Fruit fly (Drosophila melanogaster) whole organism, embryonic: ENCODE results near the gene Ccdc58.

Experiments
- ATbp ChIP-seq: fragments of 200-800 bp; sonication (Bioruptor generic); optimal IDR thresholded peaks from 2 replicates; lab custom pipeline; 2017; ENCODE audit warnings: missing biosample characterization, mild to moderate bottlenecking, missing genetic modification characterization, missing genetic modification reagents
- Ada2b ChIP-seq: fragments of 200-800 bp; sonication (Bioruptor generic); IDR thresholded peaks from 2 replicates; pipeline ENCODE4 v1.3.6; 2022; ENCODE audit warnings: missing biosample characterization, missing genetic modification characterization
- Atf3 ChIP-seq: fragments of 200-800 bp; sonication (Bioruptor generic); optimal IDR thresholded peaks from 3 replicates; lab custom pipeline; 2016; ENCODE audit warnings: missing biosample characterization, missing genetic modification characterization
- CG10431 ChIP-seq: fragments of 200-800 bp; sonication (Bioruptor generic); optimal IDR thresholded peaks from 3 replicates; lab custom pipeline; 2018; ENCODE audit warnings: missing biosample characterization, mild to moderate bottlenecking, missing genetic modification characterization
- CG12155 ChIP-seq: fragments of 200-800 bp; sonication (Bioruptor generic); optimal IDR thresholded peaks from 3 replicates; lab custom pipeline; 2016; ENCODE audit warnings: missing biosample characterization, missing genetic modification characterization
- CG13775 ChIP-seq: fragments of 200-800 bp; sonication (Bioruptor generic); optimal IDR thresholded peaks from 3 replicates; lab custom pipeline; 2017; ENCODE audit warnings: missing biosample characterization, mild to moderate bottlenecking, missing genetic modification characterization
- CG13894 ChIP-seq: fragments of 200-800 bp; sonication (Bioruptor generic); optimal IDR thresholded peaks from 3 replicates; lab custom pipeline; 2018; ENCODE audit warnings: missing biosample characterization, mild to moderate bottlenecking, missing genetic modification characterization, moderate library complexity
- CG14014 ChIP-seq: fragments of 200-800 bp; sonication (Bioruptor generic); IDR thresholded peaks from 2 replicates; pipeline ENCODE4 v1.3.6; 2022; ENCODE audit warnings: missing biosample characterization, missing genetic modification characterization
- CG17912 ChIP-seq: fragments of 200-800 bp; sonication (Bioruptor generic); optimal IDR thresholded peaks from 2 replicates; lab custom pipeline; 2018; ENCODE audit warnings: missing biosample characterization, mild to moderate bottlenecking, missing genetic modification characterization
- CG2120 ChIP-seq: fragments of 200-800 bp; sonication (Bioruptor generic); optimal IDR thresholded peaks from 3 replicates; lab custom pipeline; 2016; ENCODE audit warnings: missing biosample characterization, missing genetic modification characterization
- CG30403 ChIP-seq: fragments of 200-800 bp; sonication (Bioruptor generic); optimal IDR thresholded peaks from 3 replicates; lab custom pipeline; 2016; ENCODE audit warnings: missing biosample characterization, missing genetic modification characterization
- CG3281 ChIP-seq: fragments of 200-800 bp; sonication (Bioruptor generic); optimal IDR thresholded peaks from 3 replicates; lab custom pipeline; 2017; ENCODE audit warnings: missing biosample characterization, mild to moderate bottlenecking, missing genetic modification characterization
- CG34224 ChIP-seq: fragments of 200-800 bp; sonication (Bioruptor generic); IDR thresholded peaks from 3 replicates; pipeline ENCODE4 v1.3.6; 2022; ENCODE audit warnings: missing biosample characterization, missing genetic modification characterization; ENCODE audit not compliant: partially characterized antibody
- CG5953 ChIP-seq: fragments of 200-800 bp; sonication (Bioruptor generic); IDR thresholded peaks from 2 replicates; pipeline ENCODE4 v1.3.6; 2022; ENCODE audit warnings: missing biosample characterization, missing genetic modification characterization
- CG6254 ChIP-seq: fragments of 200-800 bp; sonication (Bioruptor generic); optimal IDR thresholded peaks from 3 replicates; lab custom pipeline; 2017; ENCODE audit warnings: mild to moderate bottlenecking, missing biosample characterization, missing genetic modification reagents, missing genetic modification characterization
- CG7987 ChIP-seq: fragments of 200-800 bp; sonication (Bioruptor generic); optimal IDR thresholded peaks from 2 replicates; lab custom pipeline; 2018; ENCODE audit warnings: missing biosample characterization, mild to moderate bottlenecking, missing genetic modification characterization, moderate library complexity
- CG9609 ChIP-seq: fragments of 200-800 bp; sonication (Bioruptor generic); optimal IDR thresholded peaks from 3 replicates; lab custom pipeline; 2016; ENCODE audit warnings: missing biosample characterization, missing genetic modification characterization
- Dbx ChIP-seq: fragments of 200-800 bp; sonication (Bioruptor generic); IDR thresholded peaks from 3 replicates; pipeline ENCODE4 v1.3.6; 2022; ENCODE audit warnings: missing biosample characterization, missing genetic modification characterization
- Dip2 ChIP-seq: fragments of 200-800 bp; sonication (Bioruptor generic); IDR thresholded peaks from 2 replicates; pipeline ENCODE4 v1.3.6; 2022; ENCODE audit warnings: missing biosample characterization, missing genetic modification characterization
- MESR4 ChIP-seq: fragments of 200-800 bp; sonication (Bioruptor generic); optimal IDR thresholded peaks from 2 replicates; lab custom pipeline; 2018; ENCODE audit warnings: missing biosample characterization, mild to moderate bottlenecking, missing genetic modification characterization, moderate library complexity
- PHDP ChIP-seq: fragments of 200-800 bp; sonication (Bioruptor generic); optimal IDR thresholded peaks from 3 replicates; lab custom pipeline; 2018; ENCODE audit warnings: missing biosample characterization, mild to moderate bottlenecking, missing genetic modification characterization, moderate library complexity
- Scr ChIP-seq: fragments of 200-800 bp; sonication (Bioruptor generic); IDR thresholded peaks from 2 replicates; pipeline ENCODE4 v1.3.6; 2022; ENCODE audit warnings: missing biosample characterization, missing genetic modification characterization; ENCODE audit not compliant: partially characterized antibody
- Six4 ChIP-seq: fragments of 200-800 bp; sonication (Bioruptor generic); optimal IDR thresholded peaks from 2 replicates; lab custom pipeline; 2016; ENCODE audit warnings: missing biosample characterization, missing genetic modification characterization
- Sox102F ChIP-seq: fragments of 200-800 bp; sonication (Bioruptor generic); optimal IDR thresholded peaks from 2 replicates; lab custom pipeline; 2018; ENCODE audit warnings: missing biosample characterization, mild to moderate bottlenecking, missing genetic modification characterization, moderate library complexity
- Sry-β ChIP-seq: fragments of 200-800 bp; sonication (Bioruptor generic); optimal IDR thresholded peaks from 2 replicates; lab custom pipeline; 2018; ENCODE audit warnings: missing biosample characterization, mild to moderate bottlenecking, missing genetic modification characterization, moderate library complexity
- Tbp ChIP-seq: fragments of >200 bp; optimal IDR thresholded peaks from 2 replicates; lab custom pipeline; 2018; ENCODE audit warnings: missing biosample characterization, missing genetic modification characterization
- abd-A ChIP-seq: fragments of 200-800 bp; sonication (Bioruptor generic); optimal IDR thresholded peaks from 3 replicates; lab custom pipeline; 2019; ENCODE audit warnings: missing biosample characterization, mild to moderate bottlenecking, missing genetic modification characterization, moderate library complexity
- bowl ChIP-seq: fragments of 200-800 bp; sonication (Bioruptor generic); IDR thresholded peaks from 2 replicates; pipeline ENCODE4 v1.3.6; 2022; ENCODE audit warnings: missing biosample characterization, missing genetic modification characterization
- chinmo ChIP-seq: fragments of 200-800 bp; sonication (Bioruptor generic); IDR thresholded peaks from 4 replicates; pipeline ENCODE4 v1.3.6; 2022; ENCODE audit warnings: missing biosample characterization, missing genetic modification characterization; ENCODE audit not compliant: partially characterized antibody
- disco-r ChIP-seq: fragments of 200-800 bp; sonication (Bioruptor generic); optimal IDR thresholded peaks from 2 replicates; lab custom pipeline; 2016; ENCODE audit warnings: missing biosample characterization, missing genetic modification characterization
- emc ChIP-seq: fragments of 200-800 bp; sonication (Bioruptor generic); optimal IDR thresholded peaks from 2 replicates; lab custom pipeline; 2016; ENCODE audit warnings: missing biosample characterization, missing genetic modification characterization
- ewg ChIP-seq: fragments of 200-800 bp; sonication (Bioruptor generic); optimal IDR thresholded peaks from 3 replicates; lab custom pipeline; 2017; ENCODE audit warnings: mild to moderate bottlenecking, missing biosample characterization, missing genetic modification reagents, missing genetic modification characterization
- h ChIP-seq: fragments of >200 bp; optimal IDR thresholded peaks from 2 replicates; lab custom pipeline; 2017
- kay ChIP-seq: fragments of 200-800 bp; sonication (Bioruptor generic); optimal IDR thresholded peaks from 2 replicates; lab custom pipeline; 2016; ENCODE audit warnings: missing biosample characterization, missing genetic modification characterization
- klu ChIP-seq: fragments of 200-800 bp; sonication (Bioruptor generic); IDR thresholded peaks from 2 replicates; pipeline ENCODE4 v1.3.6; 2022; ENCODE audit warnings: missing biosample characterization, missing genetic modification characterization
- knrl ChIP-seq: fragments of 200-800 bp; sonication (Bioruptor generic); IDR thresholded peaks from 3 replicates; pipeline ENCODE4 v1.3.6; 2022; ENCODE audit warnings: missing biosample characterization, missing genetic modification characterization; ENCODE audit not compliant: partially characterized antibody
- oc ChIP-seq: fragments of 200-800 bp; sonication (Bioruptor generic); optimal IDR thresholded peaks from 2 replicates; lab custom pipeline; 2018; ENCODE audit warnings: missing biosample characterization, mild to moderate bottlenecking, missing genetic modification characterization, moderate library complexity
- peb ChIP-seq: fragments of 200-800 bp; sonication (Bioruptor generic); IDR thresholded peaks from 2 replicates; pipeline ENCODE4 v1.3.6; 2022; ENCODE audit warnings: missing biosample characterization, missing genetic modification characterization
- psq ChIP-seq: fragments of 200-800 bp; sonication (Bioruptor generic); optimal IDR thresholded peaks from 2 replicates; lab custom pipeline; 2017; ENCODE audit warnings: missing biosample characterization, missing genetic modification characterization
- tll ChIP-seq, 2 experiments: fragments of 200-800 bp in 1 of 2; fragments of >200 bp in 1 of 2; sonication (Bioruptor generic) in 1 of 2; optimal IDR thresholded peaks; 2 replicates each; lab custom pipeline; 2017 to 2019; ENCODE audit warnings: missing biosample characterization in 2 of 2, missing genetic modification characterization in 2 of 2, mild to moderate bottlenecking in 1 of 2, moderate library complexity in 1 of 2
- trh ChIP-seq: fragments of 200-800 bp; sonication (Bioruptor generic); optimal IDR thresholded peaks from 2 replicates; lab custom pipeline; 2016; ENCODE audit warnings: missing biosample characterization, missing genetic modification characterization

Gene Ccdc58

DNA sequence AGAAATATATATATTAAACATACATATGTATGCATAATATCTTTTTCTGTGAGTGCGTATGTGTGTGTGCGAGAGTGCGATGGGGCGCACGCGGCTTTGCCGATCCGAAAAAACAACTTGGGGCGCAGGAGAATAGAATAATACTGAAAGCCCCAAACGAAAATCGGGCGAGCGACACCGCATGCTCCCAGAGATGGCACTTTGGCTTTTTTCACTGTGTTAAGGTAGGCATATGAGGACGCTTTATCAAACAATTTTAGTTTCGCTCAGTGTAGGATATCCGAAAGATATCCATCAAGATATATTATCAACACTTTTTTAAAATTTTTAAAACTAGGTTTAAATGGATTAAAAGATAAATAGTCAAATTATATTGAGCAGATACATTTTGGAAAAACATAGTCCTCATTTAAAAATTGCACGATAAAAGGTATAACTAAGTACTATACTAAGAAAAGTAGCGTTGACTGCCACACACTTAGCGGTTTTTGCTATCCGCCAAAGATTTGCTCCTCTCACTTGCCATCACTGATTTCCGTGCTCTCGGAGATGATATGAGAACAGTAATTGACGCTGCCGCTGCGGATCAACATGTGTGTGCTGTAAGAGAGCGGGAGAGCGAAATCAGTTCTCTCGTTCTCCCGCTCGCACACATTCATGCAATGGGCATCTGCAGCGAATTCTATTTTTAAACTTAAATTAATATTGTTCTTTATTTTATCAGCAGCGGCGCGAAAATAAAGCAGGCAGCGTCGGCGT, 13.9 kb upstream of the Ccdc58 start (continued):
- no peak for TF ChIP-seq Ada2b (GFP tag; lab: Robert Waterston, UW)
- no peak for TF ChIP-seq peb (GFP tag; lab: Robert Waterston, UW)
- TF ChIP-seq Sox102F = peak; percentile 47
- peak; percentile 14 for TF ChIP-seq abd-A
- TF ChIP-seq chinmo (GFP tag; lab: Robert Waterston, UW) = peak; percentile 80; the same call in 1 of the 4 replicates
- no peak for TF ChIP-seq h (lab: Kevin White, UChicago)
- TF ChIP-seq CG6254 (GFP tag; lab: Kevin White, UChicago) = peak; percentile 33
- TF ChIP-seq Scr (GFP tag; lab: Robert Waterston, UW) = no peak
- TF ChIP-seq CG17912 (GFP tag; lab: Kevin White, UChicago) = no peak
- no peak for TF ChIP-seq emc (GFP tag; lab: Kevin White, UChicago)
- TF ChIP-seq bowl (GFP tag; lab: Robert Waterston, UW) = no peak
- TF ChIP-seq tll (GFP tag; optimal IDR thresholded peaks at IDR 0.05; lab: Kevin White, UChicago) = no peak
- TF ChIP-seq CG3281 (GFP tag; lab: Kevin White, UChicago) = peak; percentile 71
- TF ChIP-seq CG7987 (GFP tag; lab: Kevin White, UChicago) = no peak
- TF ChIP-seq MESR4 (GFP tag; lab: Kevin White, UChicago) = no peak
- peak; percentile 57 for TF ChIP-seq disco-r (GFP tag; lab: Kevin White, UChicago)
- peak; percentile 20 for TF ChIP-seq CG13894 (tag; lab: Kevin White, UChicago)
- TF ChIP-seq CG34224 (GFP tag; lab: Robert Waterston, UW) = no peak; the same call in 2 of the 3 replicates
- peak; percentile 42 for TF ChIP-seq CG14014
- peak; percentile 44 for TF ChIP-seq kay (GFP tag; lab: Kevin White, UChicago)
- peak; percentile 45 for TF ChIP-seq ATbp
- peak; percentile 22 for TF ChIP-seq trh (GFP tag; lab: Kevin White, UChicago)
- TF ChIP-seq Six4 (GFP tag; lab: Kevin White, UChicago) = peak; percentile 51
- TF ChIP-seq klu (GFP tag; lab: Robert Waterston, UW) = peak; percentile 52; the same call in 1 of the 2 replicates
- no peak for TF ChIP-seq knrl (GFP tag; lab: Robert Waterston, UW)
- TF ChIP-seq CG13775 (GFP tag; lab: Kevin White, UChicago) = peak; percentile 81
- peak; percentile 88 for TF ChIP-seq CG30403
- peak; percentile 99 for TF ChIP-seq Sry-β
- TF ChIP-seq CG9609 = peak; percentile 42
- TF ChIP-seq CG12155 = peak; percentile 64
- peak; percentile 2 for TF ChIP-seq psq
- TF ChIP-seq Atf3 (GFP tag; lab: Kevin White, UChicago) = peak; percentile 54
- TF ChIP-seq Dbx = peak; percentile 71
- no peak for TF ChIP-seq CG5953 (GFP tag; lab: Robert Waterston, UW)
- no peak for TF ChIP-seq CG10431 (GFP tag; lab: Kevin White, UChicago)
- TF ChIP-seq Dip2 (GFP tag; lab: Robert Waterston, UW) = no peak
- TF ChIP-seq oc (tag; lab: Kevin White, UChicago) = no peak
- TF ChIP-seq ewg (GFP tag; lab: Kevin White, UChicago) = peak; percentile 55
- peak; percentile 78 for TF ChIP-seq Tbp
- peak; percentile 52 for TF ChIP-seq PHDP (tag; lab: Kevin White, UChicago)
- TF ChIP-seq CG2120 (GFP tag; lab: Kevin White, UChicago) = peak; percentile 87
